Worm (Caenorhabditis elegans) whole organism, L4/young adult: ENCODE measurements around the gene fbxb-87.

Experiments used
- W03F9.2 ChIP-seq: fragments of 150-350 bp; optimal IDR thresholded peaks from 2 replicates; lab custom pipeline; 2014; ENCODE audit warnings: missing biosample characterization, missing genetic modification characterization
- dao-5 ChIP-seq: sonication (generic microtip); optimal IDR thresholded peaks from 2 replicates; lab custom pipeline; 2016; ENCODE audit warnings: missing genotype, missing genetic modification characterization, moderate library complexity, missing compliant biosample characterization
- him-1 ChIP-seq: sonication (generic microtip); optimal IDR thresholded peaks from 2 replicates; lab custom pipeline; 2016; ENCODE audit warnings: missing genotype, missing genetic modification reagents, missing genetic modification characterization, missing compliant biosample characterization

fbxb-87 gene

DNA sequence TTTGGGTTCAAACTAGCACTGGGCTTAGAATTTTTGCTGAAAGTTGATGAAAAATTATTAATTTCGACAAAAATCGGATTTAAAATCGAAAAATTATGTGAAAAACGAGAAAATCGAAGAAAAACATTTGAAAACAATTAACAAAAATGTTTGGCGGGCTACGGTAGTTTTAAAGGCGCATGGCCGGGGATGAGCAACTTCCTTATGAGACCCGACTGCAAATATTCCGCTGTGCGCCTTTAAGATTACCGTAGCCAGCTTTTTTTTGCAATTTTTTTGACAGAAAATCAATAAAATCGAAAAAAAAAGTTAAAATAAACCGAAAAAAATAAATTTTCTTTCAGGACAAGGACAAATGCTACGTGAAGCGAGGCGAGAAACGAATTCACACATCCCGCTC, 16.8 kb upstream of the fbxb-87 start:
- no peak for TF ChIP-seq W03F9.2 (tag; lab: Kevin White, UChicago)
- no peak for TF ChIP-seq dao-5 (tag; lab: Kevin White, UChicago)

DNA sequence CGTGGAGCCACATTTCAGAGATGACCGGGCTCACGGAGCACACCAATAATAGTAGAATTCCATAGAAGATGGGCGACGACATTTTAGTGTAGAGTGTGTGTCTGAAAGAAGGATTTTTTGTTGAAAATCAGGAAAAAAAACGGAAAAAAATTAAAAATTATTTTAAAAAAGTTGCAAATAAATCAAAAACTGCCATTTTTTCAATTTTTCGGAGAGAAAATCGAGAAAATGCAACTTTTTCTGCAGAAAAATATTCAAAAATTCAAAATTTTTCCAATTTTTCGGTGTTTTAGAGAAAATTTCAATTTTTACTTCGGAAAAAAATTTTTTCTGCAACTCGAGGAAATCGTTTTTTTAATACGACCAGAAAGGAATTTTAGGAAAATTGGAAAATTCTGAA, 14.2 kb upstream of the fbxb-87 start, which contains the start of gene C44B9.3:
Gene C44B9.3 (minus strand): TSS at position 101 of the 400 bp plus-strand sequence.
- no peak for TF ChIP-seq him-1
- no peak for TF ChIP-seq W03F9.2 (tag; lab: Kevin White, UChicago)
- TF ChIP-seq dao-5 (tag; lab: Kevin White, UChicago), result no peak

DNA sequence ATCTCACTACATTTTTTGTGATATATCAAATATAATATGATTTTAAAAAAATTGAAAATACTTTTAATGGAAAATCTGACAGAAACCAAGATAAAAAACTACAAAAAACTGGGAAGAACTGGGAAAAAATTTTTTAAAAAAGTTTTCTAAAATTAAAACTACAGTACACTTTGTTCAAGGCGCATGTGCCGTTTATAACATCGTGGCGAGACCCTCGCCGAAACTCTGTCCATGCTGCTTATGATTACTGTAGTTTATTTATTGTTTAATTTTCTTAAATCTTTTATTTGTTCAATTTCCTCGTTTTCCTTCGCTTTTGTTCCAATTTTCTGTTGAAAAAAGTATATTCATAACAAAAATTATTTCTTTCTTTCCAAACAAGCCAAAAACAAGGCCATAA, 12.9 kb upstream of the fbxb-87 start, which contains the start of gene athp-1:
Gene athp-1 (plus strand): TSS at position 305 of the 400 bp plus-strand sequence.
- TF ChIP-seq dao-5 (tag; lab: Kevin White, UChicago) (no peak), him-1 (no peak), W03F9.2 (tag; lab: Kevin White, UChicago) (peak; percentile 60)

DNA sequence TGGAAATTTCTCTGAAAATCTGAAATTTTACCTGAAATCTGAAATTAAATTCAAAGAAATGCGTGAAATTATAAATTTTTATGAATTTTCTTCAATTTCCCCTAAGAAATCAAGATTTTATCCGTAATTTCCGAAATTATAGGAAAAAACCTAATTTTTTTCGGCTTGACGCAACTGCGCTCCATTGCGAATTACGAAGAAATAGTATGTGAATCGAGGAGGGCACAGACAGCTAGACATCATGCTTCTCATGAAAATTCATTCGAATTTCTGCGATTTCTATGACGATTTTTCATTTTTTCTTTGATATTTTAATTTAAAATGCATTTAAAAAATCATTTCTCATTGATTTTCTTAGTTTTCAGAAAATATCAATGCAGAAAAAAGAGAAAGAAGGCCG, 12.3 kb upstream of the fbxb-87 start:
- TF ChIP-seq W03F9.2 (tag; lab: Kevin White, UChicago) (peak; percentile 50), him-1 (no peak), dao-5 (tag; lab: Kevin White, UChicago) (no peak)

DNA sequence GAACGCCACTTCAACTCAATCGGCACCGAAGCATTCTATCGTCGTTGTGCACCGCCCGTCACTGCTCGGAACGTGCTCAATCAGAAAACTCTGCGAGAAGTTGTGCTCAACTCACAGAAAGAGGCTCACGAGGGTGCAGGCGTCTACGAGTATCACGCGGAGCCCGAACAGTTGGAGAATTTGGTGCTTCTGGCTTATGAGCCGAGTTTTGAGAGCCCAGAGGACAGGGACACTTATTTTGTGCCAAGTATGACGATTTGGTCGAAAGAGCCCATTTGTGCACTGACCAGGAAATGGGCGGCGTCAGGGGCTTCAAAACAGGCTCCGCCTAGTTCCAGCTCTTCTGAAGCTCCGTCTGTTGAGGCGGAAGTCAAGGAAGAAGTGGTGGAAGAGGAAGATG, 5.5 kb upstream of the fbxb-87 start:
- no peak for TF ChIP-seq W03F9.2 (tag; lab: Kevin White, UChicago)
- TF ChIP-seq him-1, result no peak

DNA sequence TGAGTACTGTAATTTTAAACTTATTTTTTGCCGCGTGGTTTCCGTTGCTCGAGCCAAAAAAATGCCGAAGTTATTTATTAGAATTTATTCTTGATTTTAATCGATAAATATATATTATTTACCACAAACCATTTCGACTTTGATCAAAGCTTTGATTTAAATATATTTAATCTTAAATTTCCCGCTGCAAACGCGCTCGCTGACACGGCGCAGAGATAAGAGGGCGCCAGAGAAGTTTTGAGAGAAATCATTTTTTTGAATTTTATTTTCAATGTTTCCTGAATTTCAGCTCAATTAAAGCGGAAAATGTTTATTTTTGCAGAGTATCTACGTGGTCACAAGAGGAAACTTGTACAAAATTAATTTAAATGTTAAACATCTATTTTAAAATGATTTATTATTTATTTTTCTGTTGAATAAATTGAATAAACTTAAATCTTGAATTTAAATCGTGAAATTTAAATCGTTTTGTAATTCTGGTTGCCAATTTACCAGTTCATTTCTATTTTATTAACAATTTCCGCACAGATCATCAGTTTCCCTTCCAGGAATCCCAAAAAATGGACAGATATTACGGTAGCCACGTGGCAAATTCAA, 1.6 kb downstream of the fbxb-87 start, which contains the start of gene com-1:
Gene com-1 (plus strand): TSS at position 547 of the 597 bp plus-strand sequence.
- TF ChIP-seq W03F9.2 (tag; lab: Kevin White, UChicago) (peak; percentile 38), dao-5 (tag; lab: Kevin White, UChicago) (no peak)

DNA sequence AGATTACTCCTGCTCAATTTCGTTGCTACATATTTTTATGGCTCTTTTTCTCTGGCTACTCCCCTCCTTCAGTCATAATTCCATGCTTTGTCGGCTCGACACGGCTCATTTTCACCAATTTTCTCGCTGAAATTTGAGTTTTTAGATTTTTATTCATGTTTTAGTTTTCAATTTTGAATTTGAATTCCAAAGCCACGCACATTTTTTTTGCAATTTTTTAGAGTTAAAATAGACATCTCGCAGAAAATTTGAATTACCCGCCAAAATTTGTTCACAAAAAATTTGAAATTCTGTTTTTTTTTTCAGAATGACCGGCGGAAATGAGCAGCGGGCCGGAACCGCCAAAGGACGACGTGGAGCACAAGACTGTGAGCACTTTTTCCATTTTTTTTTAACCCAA, 8.0 kb downstream of the fbxb-87 start, which contains the start of gene unc-119:
Gene unc-119 (plus strand): TSS at position 301 of the 400 bp plus-strand sequence.
- no peak for TF ChIP-seq dao-5 (tag; lab: Kevin White, UChicago)
- no peak for TF ChIP-seq W03F9.2 (tag; lab: Kevin White, UChicago)
- TF ChIP-seq him-1, result no peak

DNA sequence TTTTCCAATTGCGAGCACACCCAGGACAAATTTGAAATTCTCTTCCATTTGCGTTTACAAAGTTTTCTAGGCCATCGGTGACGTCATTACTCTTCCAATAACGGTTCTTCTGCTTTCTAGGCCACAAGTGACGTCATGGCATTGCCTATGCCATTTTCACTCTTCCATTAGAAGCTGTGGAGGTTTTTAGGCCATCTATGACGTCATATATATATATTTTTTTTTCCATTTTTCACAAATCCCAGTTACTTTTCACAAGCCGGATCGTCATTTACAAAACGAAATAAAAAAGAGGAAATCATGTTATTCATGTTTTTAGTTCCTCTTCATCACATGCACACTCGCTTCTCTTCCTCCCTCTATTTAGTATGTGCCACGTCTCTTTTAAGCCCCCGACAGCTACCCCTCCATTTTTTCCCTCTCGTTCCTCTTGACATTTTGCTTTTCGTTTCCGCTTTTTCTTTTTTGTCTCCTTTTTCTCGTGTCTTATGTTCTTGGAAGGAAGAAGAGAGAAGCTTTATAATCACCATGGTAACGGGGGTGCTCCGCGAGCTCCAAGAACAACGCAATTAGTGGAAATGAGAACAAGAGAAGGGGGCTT, 8.8 kb downstream of the fbxb-87 start:
- no peak for TF ChIP-seq him-1
- no peak for TF ChIP-seq dao-5 (tag; lab: Kevin White, UChicago)
- no peak for TF ChIP-seq W03F9.2 (tag; lab: Kevin White, UChicago)

DNA sequence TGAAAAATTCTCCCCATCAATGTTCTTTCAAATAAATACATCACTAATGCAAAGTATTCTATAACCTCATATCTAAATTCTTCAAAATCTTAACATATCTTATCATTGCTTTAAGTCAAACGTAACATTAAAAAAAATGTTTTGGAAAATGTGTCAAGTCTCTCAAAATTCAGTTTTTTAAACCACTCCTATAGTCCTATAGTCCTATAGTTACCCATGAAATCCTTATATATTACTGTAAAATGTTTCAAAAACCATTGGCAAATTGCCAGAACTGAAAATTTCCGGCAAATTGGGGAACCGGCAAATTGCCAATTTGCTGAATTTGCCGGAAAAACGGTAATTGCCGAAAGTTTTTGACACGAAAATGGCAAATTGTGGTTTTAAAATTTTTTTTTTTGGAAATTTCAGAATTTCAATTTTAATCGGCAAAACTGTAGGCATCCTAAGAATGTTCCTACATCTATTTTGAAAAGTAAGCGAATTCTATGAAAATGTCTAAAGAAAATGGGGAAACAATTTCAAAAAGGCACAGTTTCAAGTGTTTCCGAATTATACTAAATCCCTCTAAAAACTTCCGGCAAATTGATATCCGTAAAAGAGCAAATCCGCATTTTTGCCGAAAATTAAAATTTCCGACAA, 10.1 kb downstream of the fbxb-87 start:
- no peak for TF ChIP-seq W03F9.2 (tag; lab: Kevin White, UChicago)
- TF ChIP-seq him-1, result no peak
- no peak for TF ChIP-seq dao-5 (tag; lab: Kevin White, UChicago)

DNA sequence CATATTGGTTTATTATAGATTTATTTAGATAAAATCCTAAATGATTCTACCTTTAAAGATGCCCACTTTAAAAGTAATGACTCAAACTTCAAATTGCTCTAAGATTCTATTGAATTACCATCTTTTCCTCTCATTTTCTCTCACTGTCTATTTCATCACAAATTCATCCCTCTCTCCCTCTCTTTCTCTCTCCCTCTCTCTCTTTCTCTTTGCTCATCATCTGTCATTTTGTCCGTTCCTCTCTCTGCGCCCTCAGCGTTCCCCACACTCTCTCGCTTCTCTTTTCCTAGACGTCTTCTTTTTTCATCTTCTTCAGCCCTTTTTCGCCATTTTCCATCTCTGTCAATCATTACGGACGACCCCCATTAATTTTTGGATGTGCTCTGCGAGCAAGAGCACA, 10.8 kb downstream of the fbxb-87 start:
- no peak for TF ChIP-seq dao-5 (tag; lab: Kevin White, UChicago)
- TF ChIP-seq him-1, result no peak
- no peak for TF ChIP-seq W03F9.2 (tag; lab: Kevin White, UChicago)

DNA sequence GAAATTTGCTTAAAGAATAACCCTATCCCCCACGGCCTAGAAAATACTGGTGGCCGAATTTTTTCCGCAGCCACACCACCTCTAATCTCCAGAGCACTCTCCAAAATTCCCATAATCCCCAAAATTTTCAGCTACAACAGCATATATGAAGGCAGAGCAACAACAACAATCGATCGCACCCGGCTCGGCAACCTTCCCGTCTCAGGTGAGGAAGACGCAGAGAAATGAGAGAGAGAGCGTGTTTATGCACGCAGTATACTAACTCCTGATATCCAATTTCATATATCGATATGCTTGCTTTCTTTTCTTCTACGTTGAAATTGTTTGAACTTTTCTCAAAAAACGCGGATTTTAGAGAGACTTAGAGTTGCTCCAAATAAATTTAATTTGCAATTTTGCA, 12.0 kb downstream of the fbxb-87 start:
- no peak for TF ChIP-seq him-1
- no peak for TF ChIP-seq dao-5 (tag; lab: Kevin White, UChicago)
- TF ChIP-seq W03F9.2 (tag; lab: Kevin White, UChicago), result no peak

DNA sequence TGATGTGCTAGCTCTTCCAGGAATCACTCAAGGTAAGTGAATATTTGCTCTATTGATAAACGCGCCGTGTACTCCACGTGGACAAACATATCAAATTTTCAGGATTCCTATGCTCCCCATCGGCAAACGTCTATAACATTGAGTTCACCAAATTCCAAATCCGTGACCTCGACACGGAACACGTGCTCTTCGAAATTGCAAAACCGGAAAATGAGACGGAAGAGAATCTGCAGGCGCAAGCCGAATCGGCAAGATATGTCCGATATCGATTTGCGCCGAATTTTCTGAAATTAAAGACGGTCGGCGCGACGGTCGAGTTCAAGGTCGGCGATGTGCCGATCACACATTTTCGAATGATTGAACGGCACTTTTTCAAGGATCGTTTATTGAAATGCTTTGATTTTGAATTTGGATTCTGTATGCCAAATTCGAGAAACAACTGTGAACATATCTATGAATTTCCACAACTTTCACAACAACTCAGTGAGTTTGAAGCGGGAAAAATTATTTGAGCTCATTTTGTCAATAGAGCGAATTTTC, 13.4 kb downstream of the fbxb-87 start:
- TF ChIP-seq W03F9.2 (tag; lab: Kevin White, UChicago), result no peak
- TF ChIP-seq dao-5 (tag; lab: Kevin White, UChicago), result no peak
- TF ChIP-seq him-1, result no peak

DNA sequence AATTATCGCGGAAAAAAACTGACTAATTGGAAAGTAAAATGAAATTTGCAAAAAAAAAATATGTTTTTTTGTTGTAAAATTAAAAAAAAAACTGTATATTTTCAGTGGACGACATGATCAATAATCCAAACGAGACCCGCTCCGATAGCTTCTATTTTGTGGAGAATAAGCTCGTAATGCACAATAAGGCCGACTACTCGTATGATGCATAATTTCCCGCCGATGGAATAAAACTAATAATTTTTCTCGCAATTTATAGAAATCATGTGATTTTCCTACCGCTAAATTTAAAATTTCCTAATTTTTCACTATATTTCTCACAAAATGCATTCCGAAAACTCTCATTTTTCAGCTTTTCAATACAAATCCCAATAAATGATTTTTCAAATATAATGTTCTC, 14.2 kb downstream of the fbxb-87 start:
- no peak for TF ChIP-seq him-1
- no peak for TF ChIP-seq W03F9.2 (tag; lab: Kevin White, UChicago)
- no peak for TF ChIP-seq dao-5 (tag; lab: Kevin White, UChicago)

DNA sequence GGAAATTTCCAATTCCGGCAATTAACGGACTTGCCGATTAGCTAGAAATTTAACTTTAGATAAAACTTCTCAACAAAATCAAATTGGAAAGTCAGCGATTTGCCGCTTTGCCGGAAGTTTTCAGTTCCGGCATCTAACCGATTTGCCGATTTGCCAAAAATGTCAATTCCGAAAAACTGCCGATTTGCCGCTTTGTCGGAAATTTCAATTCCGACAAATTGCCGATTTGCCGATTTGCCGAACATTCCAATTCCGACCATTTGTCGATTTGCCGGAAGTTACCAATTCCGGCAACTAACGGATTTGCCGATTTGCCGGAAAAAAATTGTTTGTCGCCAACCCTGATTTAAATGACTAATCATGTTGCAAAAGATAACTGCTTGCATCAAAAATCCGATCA, 14.8 kb downstream of the fbxb-87 start:
- TF ChIP-seq W03F9.2 (tag; lab: Kevin White, UChicago) (no peak), him-1 (no peak), dao-5 (tag; lab: Kevin White, UChicago) (no peak)
